Worm (Caenorhabditis elegans): ENCODE measurements around the gene F59A7.12.

- TF ChIP-seq ztf-29 (GFP tag; IDR thresholded peaks at IDR 0.05) (no peak), tab-1 (GFP tag; IDR thresholded peaks at IDR 0.05) (no peak), ref-1 (GFP tag; conservative IDR thresholded peaks at IDR 0.05) (no peak), flt-1 (GFP tag; IDR thresholded peaks at IDR 0.05) (no peak), T22C8.4 (GFP tag; IDR thresholded peaks at IDR 0.05) (no peak)
Observed at ce11 chrV:2011777-2012176, 18.2 kb upstream of the F59A7.12 start, which contains the start of gene F59A7.7.
